Worm (Caenorhabditis elegans): ENCODE results near the gene oac-46.

The oac-46 gene

ce11 chrII:8890530-8890929 is 38.6 kb upstream of the oac-46 start:
- TF ChIP-seq ztf-22 (GFP tag; optimal IDR thresholded peaks at IDR 0.05): no peak
- TF ChIP-seq egl-44 (GFP tag; IDR thresholded peaks at IDR 0.05): no peak
- no peak for TF ChIP-seq nhr-120 (GFP tag; IDR thresholded peaks at IDR 0.05)
- TF ChIP-seq hlh-12 (tag; optimal IDR thresholded peaks at IDR 0.05): no peak
- no peak for TF ChIP-seq C06A6.2 (GFP tag; conservative IDR thresholded peaks at IDR 0.05)
- TF ChIP-seq dpff-1 (tag; optimal IDR thresholded peaks at IDR 0.05): no peak
- TF ChIP-seq tlf-1 (GFP tag; optimal IDR thresholded peaks at IDR 0.05): no peak
- TF ChIP-seq madf-8 (GFP tag; conservative IDR thresholded peaks at IDR 0.05): no peak
- no peak for TF ChIP-seq attf-5 (GFP tag; optimal IDR thresholded peaks at IDR 0.05)
- no peak for TF ChIP-seq mcd-1 (GFP tag; IDR thresholded peaks at IDR 0.05)
- TF ChIP-seq repo-1 (tag; optimal IDR thresholded peaks at IDR 0.05): no peak
- no peak for TF ChIP-seq Y95B8A.8 (GFP tag; IDR thresholded peaks at IDR 0.05)
- TF ChIP-seq ekl-4 (GFP tag; IDR thresholded peaks at IDR 0.05): no peak

ce11 chrII:8890017-8890416 is 38.1 kb upstream of the oac-46 start:
- no peak for TF ChIP-seq cebp-1 (GFP tag; IDR thresholded peaks at IDR 0.05)
- no peak for TF ChIP-seq cebp-1 (tag; optimal IDR thresholded peaks at IDR 0.05)
- TF ChIP-seq madf-6 (GFP tag; IDR thresholded peaks at IDR 0.05): peak; percentile 94
- TF ChIP-seq attf-5 (GFP tag; optimal IDR thresholded peaks at IDR 0.05): no peak
- TF ChIP-seq F55B11.4 (tag; optimal IDR thresholded peaks at IDR 0.05; ENCODE audit: borderline replicate concordance, insufficient read depth): no peak
- TF ChIP-seq F22D6.2 (tag; optimal IDR thresholded peaks at IDR 0.05): no peak
- no peak for TF ChIP-seq F10E7.11 (tag; optimal IDR thresholded peaks at IDR 0.05)
- no peak for TF ChIP-seq nfya-1 (tag; optimal IDR thresholded peaks at IDR 0.05; ENCODE audit: borderline replicate concordance, insufficient read depth)
- TF ChIP-seq nfyb-1 (GFP tag; IDR thresholded peaks at IDR 0.05): no peak
- TF ChIP-seq tlf-1 (GFP tag; optimal IDR thresholded peaks at IDR 0.05): no peak
- TF ChIP-seq ceh-58 (GFP tag; IDR thresholded peaks at IDR 0.05): no peak
- peak; percentile 0 for TF ChIP-seq efl-1 (GFP tag; optimal IDR thresholded peaks at IDR 0.05)
- TF ChIP-seq let-607 (tag; optimal IDR thresholded peaks at IDR 0.05): no peak
- TF ChIP-seq F33H1.4 (GFP tag; IDR thresholded peaks at IDR 0.05): peak; percentile 96
- peak; percentile 97 for TF ChIP-seq lsl-1 (GFP tag; optimal IDR thresholded peaks at IDR 0.05)
- peak; percentile 87 for TF ChIP-seq madf-8 (GFP tag; conservative IDR thresholded peaks at IDR 0.05)
- TF ChIP-seq Y56A3A.18 (GFP tag; IDR thresholded peaks at IDR 0.05): no peak
- peak; percentile 19; the same call in 1 of the 2 replicates for TF ChIP-seq mcd-1 (GFP tag; IDR thresholded peaks at IDR 0.05)
- peak; percentile 45 for TF ChIP-seq lin-54 (GFP tag; optimal IDR thresholded peaks at IDR 0.05)
- TF ChIP-seq dox-1 (GFP tag; IDR thresholded peaks at IDR 0.05): peak; percentile 40; the same call in 1 of the 2 replicates
- no peak for TF ChIP-seq somi-1 (GFP tag; optimal IDR thresholded peaks at IDR 0.05)
- TF ChIP-seq ztf-22 (GFP tag; optimal IDR thresholded peaks at IDR 0.05): no peak
- no peak for TF ChIP-seq hsf-1 (GFP tag; IDR thresholded peaks at IDR 0.05)
- TF ChIP-seq B0019.2 (GFP tag; conservative IDR thresholded peaks at IDR 0.05): no peak
- no peak for TF ChIP-seq aptf-2 (GFP tag; conservative IDR thresholded peaks at IDR 0.05)
- no peak for TF ChIP-seq K11D2.4 (GFP tag; IDR thresholded peaks at IDR 0.05)
- TF ChIP-seq B0035.1 (tag; optimal IDR thresholded peaks at IDR 0.05): no peak
- no peak for TF ChIP-seq Y67H2A.10 (GFP tag; conservative IDR thresholded peaks at IDR 0.05)
- no peak for TF ChIP-seq snpc-1.1 (tag; optimal IDR thresholded peaks at IDR 0.05; ENCODE audit: insufficient read depth)
- no peak for TF ChIP-seq bed-2 (GFP tag; IDR thresholded peaks at IDR 0.05)
- TF ChIP-seq ztf-18 (tag; optimal IDR thresholded peaks at IDR 0.05): no peak
- no peak for TF ChIP-seq sea-2 (GFP tag; IDR thresholded peaks at IDR 0.05)
- no peak for TF ChIP-seq ztf-3 (GFP tag; optimal IDR thresholded peaks at IDR 0.05)
- TF ChIP-seq C06A6.2 (GFP tag; conservative IDR thresholded peaks at IDR 0.05): no peak
- no peak for TF ChIP-seq cebp-2 (GFP tag; IDR thresholded peaks at IDR 0.05)
- TF ChIP-seq ceh-27 (GFP tag; optimal IDR thresholded peaks at IDR 0.05): no peak
- no peak for TF ChIP-seq die-1 (tag; optimal IDR thresholded peaks at IDR 0.05)
- TF ChIP-seq C17E4.6 (GFP tag; IDR thresholded peaks at IDR 0.05): no peak
- TF ChIP-seq Y95B8A.8 (GFP tag; IDR thresholded peaks at IDR 0.05): no peak
- no peak for TF ChIP-seq mxl-1 (tag; optimal IDR thresholded peaks at IDR 0.05)
- no peak for TF ChIP-seq hlh-26 (GFP tag; conservative IDR thresholded peaks at IDR 0.05)
